Fruit fly (Drosophila melanogaster) whole organism, embryonic: ENCODE measurements around the gene PpD6.

Source experiments
- Bgb ChIP-seq: fragments of 200-800 bp; sonication (Bioruptor generic); IDR thresholded peaks from 2 replicates; pipeline ENCODE4 v1.3.6; 2022; ENCODE audit warnings: missing biosample characterization, missing genetic modification characterization; ENCODE audit not compliant: partially characterized antibody
- CG10543 ChIP-seq: fragments of 200-800 bp; sonication (Bioruptor generic); optimal IDR thresholded peaks from 3 replicates; lab custom pipeline; 2017; ENCODE audit warnings: missing biosample characterization, mild to moderate bottlenecking, missing genetic modification characterization, moderate library complexity
- CG11695 ChIP-seq: fragments of 200-800 bp; sonication (Bioruptor generic); IDR thresholded peaks from 3 replicates; pipeline ENCODE4 v1.3.6; 2022; ENCODE audit warnings: missing biosample characterization, missing genetic modification characterization
- CG11723 ChIP-seq: fragments of 200-800 bp; sonication (Bioruptor generic); optimal IDR thresholded peaks from 2 replicates; lab custom pipeline; 2017; ENCODE audit warnings: missing biosample characterization, mild to moderate bottlenecking, missing genetic modification characterization
- CG12071 ChIP-seq: fragments of 200-800 bp; sonication (Bioruptor generic); optimal IDR thresholded peaks from 3 replicates; lab custom pipeline; 2018; ENCODE audit warnings: missing biosample characterization, mild to moderate bottlenecking, missing genetic modification characterization
- CG13123 ChIP-seq: fragments of 200-800 bp; sonication (Bioruptor generic); optimal IDR thresholded peaks from 2 replicates; lab custom pipeline; 2016; ENCODE audit warnings: missing biosample characterization, missing genetic modification characterization
- CG1529 ChIP-seq: fragments of 200-800 bp; sonication (Bioruptor generic); optimal IDR thresholded peaks from 3 replicates; lab custom pipeline; 2018; ENCODE audit warnings: missing biosample characterization, missing genetic modification characterization
- CG15479 ChIP-seq: fragments of 200-800 bp; sonication (Bioruptor generic); optimal IDR thresholded peaks from 3 replicates; lab custom pipeline; 2019; ENCODE audit warnings: missing biosample characterization, mild to moderate bottlenecking, missing genetic modification characterization, moderate library complexity
- CG17359 ChIP-seq: fragments of 200-800 bp; sonication (Bioruptor generic); optimal IDR thresholded peaks from 3 replicates; lab custom pipeline; 2018; ENCODE audit warnings: missing biosample characterization, mild to moderate bottlenecking, missing genetic modification characterization, moderate library complexity
- CG17385 ChIP-seq: fragments of 200-800 bp; sonication (Bioruptor generic); optimal IDR thresholded peaks from 3 replicates; lab custom pipeline; 2018; ENCODE audit warnings: missing biosample characterization, mild to moderate bottlenecking, missing genetic modification characterization
- CG17568 ChIP-seq: fragments of 200-800 bp; sonication (Bioruptor generic); optimal IDR thresholded peaks from 2 replicates; lab custom pipeline; 2018; ENCODE audit warnings: missing biosample characterization, mild to moderate bottlenecking, missing genetic modification characterization, moderate library complexity
- CG2875 ChIP-seq: fragments of 200-800 bp; sonication (Bioruptor generic); optimal IDR thresholded peaks from 2 replicates; lab custom pipeline; 2017; ENCODE audit warnings: missing biosample characterization, mild to moderate bottlenecking, missing genetic modification characterization, missing genetic modification reagents
- CG3726 ChIP-seq: fragments of 200-800 bp; sonication (Bioruptor generic); IDR thresholded peaks from 3 replicates; pipeline ENCODE4, ENCODE4 v1.3.6; 2022; ENCODE audit warnings: missing biosample characterization, missing genetic modification characterization
- CG4424 ChIP-seq: fragments of 200-800 bp; sonication (Bioruptor generic); optimal IDR thresholded peaks from 3 replicates; lab custom pipeline; 2016; ENCODE audit warnings: missing biosample characterization, missing genetic modification characterization
- CG6272 ChIP-seq: fragments of 200-800 bp; sonication (Bioruptor generic); IDR thresholded peaks from 2 replicates; pipeline ENCODE4 v1.3.6; 2022; ENCODE audit warnings: missing biosample characterization, missing genetic modification characterization
- CG8089 ChIP-seq: fragments of 200-800 bp; sonication (Bioruptor generic); optimal IDR thresholded peaks from 3 replicates; lab custom pipeline; 2016; ENCODE audit warnings: missing biosample characterization, missing genetic modification characterization
- CG9609 ChIP-seq: fragments of 200-800 bp; sonication (Bioruptor generic); optimal IDR thresholded peaks from 3 replicates; lab custom pipeline; 2016; ENCODE audit warnings: missing biosample characterization, missing genetic modification characterization
- Deaf1 ChIP-seq: fragments of 200-800 bp; optimal IDR thresholded peaks from 3 replicates; lab custom pipeline; 2019; ENCODE audit warnings: missing biosample characterization, mild to moderate bottlenecking, missing genetic modification characterization, moderate library complexity
- Dip2 ChIP-seq: fragments of 200-800 bp; sonication (Bioruptor generic); IDR thresholded peaks from 2 replicates; pipeline ENCODE4 v1.3.6; 2022; ENCODE audit warnings: missing biosample characterization, missing genetic modification characterization
- Fer2 ChIP-seq: fragments of 200-800 bp; sonication (Bioruptor generic); optimal IDR thresholded peaks from 2 replicates; lab custom pipeline; 2018; ENCODE audit warnings: missing biosample characterization, mild to moderate bottlenecking, missing genetic modification characterization, moderate library complexity
- Gsc ChIP-seq: fragments of 200-800 bp; sonication (Bioruptor generic); IDR thresholded peaks from 2 replicates; pipeline ENCODE4 v1.3.6; 2022; ENCODE audit warnings: missing biosample characterization, missing genetic modification characterization
- Hand ChIP-seq: fragments of 200-800 bp; sonication (Bioruptor generic); optimal IDR thresholded peaks from 2 replicates; lab custom pipeline; 2017; ENCODE audit warnings: mild to moderate bottlenecking, missing biosample characterization, missing genetic modification reagents, missing genetic modification characterization
- Hr39 ChIP-seq: fragments of >200 bp; optimal IDR thresholded peaks from 2 replicates; lab custom pipeline; 2017
- Jarid2 ChIP-seq: fragments of 200-800 bp; sonication (Bioruptor generic); optimal IDR thresholded peaks from 3 replicates; lab custom pipeline; 2017; ENCODE audit warnings: mild to moderate bottlenecking, missing biosample characterization, missing genetic modification reagents, missing genetic modification characterization
- Mad ChIP-seq: fragments of 200-800 bp; sonication (Bioruptor generic); optimal IDR thresholded peaks from 2 replicates; lab custom pipeline; 2016; ENCODE audit warnings: missing biosample characterization, missing genetic modification characterization
- Side ChIP-seq: fragments of 200-800 bp; sonication (Bioruptor generic); optimal IDR thresholded peaks from 2 replicates; lab custom pipeline; 2016; ENCODE audit warnings: missing biosample characterization, missing genetic modification characterization
- Stat92E ChIP-seq, 3 experiments: fragments of >200 bp in 2 of 3; fragments of 200-800 bp in 1 of 3; sonication (Bioruptor generic) in 1 of 3; optimal IDR thresholded peaks; 2 replicates each; lab custom pipeline; 2017 to 2019; ENCODE audit warnings: missing biosample characterization in 3 of 3, missing genetic modification characterization in 3 of 3, mild to moderate bottlenecking in 1 of 3, moderate library complexity in 1 of 3
- ash1 ChIP-seq: fragments of 200-800 bp; sonication (Bioruptor generic); optimal IDR thresholded peaks from 2 replicates; lab custom pipeline; 2018; ENCODE audit warnings: missing biosample characterization, mild to moderate bottlenecking, missing genetic modification characterization
- cg ChIP-seq: fragments of 200-800 bp; sonication (Bioruptor generic); optimal IDR thresholded peaks from 3 replicates; lab custom pipeline; 2019; ENCODE audit warnings: missing biosample characterization, mild to moderate bottlenecking, missing genetic modification characterization, moderate library complexity
- crc ChIP-seq: fragments of 200-800 bp; sonication (Bioruptor generic); optimal IDR thresholded peaks from 2 replicates; lab custom pipeline; 2016; ENCODE audit warnings: missing biosample characterization, missing genetic modification characterization
- disco-r ChIP-seq: fragments of 200-800 bp; sonication (Bioruptor generic); optimal IDR thresholded peaks from 2 replicates; lab custom pipeline; 2016; ENCODE audit warnings: missing biosample characterization, missing genetic modification characterization
- emc ChIP-seq: fragments of 200-800 bp; sonication (Bioruptor generic); optimal IDR thresholded peaks from 2 replicates; lab custom pipeline; 2016; ENCODE audit warnings: missing biosample characterization, missing genetic modification characterization
- gro ChIP-seq: fragments of 200-800 bp; sonication (Bioruptor generic); optimal IDR thresholded peaks from 2 replicates; lab custom pipeline; 2016; ENCODE audit warnings: missing biosample characterization, missing genetic modification characterization
- ind ChIP-seq: fragments of 200-800 bp; sonication (Bioruptor generic); optimal IDR thresholded peaks from 3 replicates; lab custom pipeline; 2016; ENCODE audit warnings: missing biosample characterization, missing genetic modification characterization
- kay ChIP-seq: fragments of 200-800 bp; sonication (Bioruptor generic); optimal IDR thresholded peaks from 2 replicates; lab custom pipeline; 2016; ENCODE audit warnings: missing biosample characterization, missing genetic modification characterization
- lilli ChIP-seq: fragments of 200-800 bp; sonication (Bioruptor generic); optimal IDR thresholded peaks from 3 replicates; lab custom pipeline; 2016; ENCODE audit warnings: missing biosample characterization, missing genetic modification characterization
- lmd ChIP-seq: fragments of 200-800 bp; sonication (Bioruptor generic); IDR thresholded peaks from 2 replicates; pipeline ENCODE4 v1.3.6; 2022; ENCODE audit warnings: missing biosample characterization, missing genetic modification characterization
- lola ChIP-seq, 3 experiments: fragments of >200 bp in 2 of 3; fragments of 200-800 bp in 1 of 3; sonication (Bioruptor generic) in 1 of 3; optimal IDR thresholded peaks; 2 replicates each; lab custom pipeline; 2017 to 2019; ENCODE audit warnings: missing biosample characterization in 3 of 3, missing genetic modification characterization in 3 of 3, mild to moderate bottlenecking in 1 of 3, moderate library complexity in 1 of 3
- pho ChIP-seq: fragments of 200-800 bp; sonication (Bioruptor generic); optimal IDR thresholded peaks from 2 replicates; lab custom pipeline; 2016; ENCODE audit warnings: missing biosample characterization, missing genetic modification characterization
- phol ChIP-seq: fragments of 200-800 bp; sonication (Bioruptor generic); optimal IDR thresholded peaks from 3 replicates; lab custom pipeline; 2018; ENCODE audit warnings: missing biosample characterization, mild to moderate bottlenecking, missing genetic modification characterization, moderate library complexity
- psq ChIP-seq: fragments of 200-800 bp; sonication (Bioruptor generic); optimal IDR thresholded peaks from 2 replicates; lab custom pipeline; 2017; ENCODE audit warnings: missing biosample characterization, missing genetic modification characterization
- sob ChIP-seq: fragments of 200-800 bp; sonication (Bioruptor generic); IDR thresholded peaks from 2 replicates; pipeline ENCODE4 v1.3.6; 2022; ENCODE audit warnings: missing biosample characterization, missing genetic modification characterization
- sqz ChIP-seq: fragments of 200-800 bp; sonication (Bioruptor generic); optimal IDR thresholded peaks from 3 replicates; lab custom pipeline; 2018; ENCODE audit warnings: missing biosample characterization, mild to moderate bottlenecking, missing genetic modification characterization
- sug ChIP-seq: fragments of 200-800 bp; optimal IDR thresholded peaks from 2 replicates; lab custom pipeline; 2019; ENCODE audit warnings: missing biosample characterization, mild to moderate bottlenecking, missing genetic modification characterization, moderate library complexity
- usp ChIP-seq: fragments of >200 bp; optimal IDR thresholded peaks from 2 replicates; lab custom pipeline; 2017; ENCODE audit warnings: missing biosample characterization, missing genetic modification characterization

The PpD6 gene

DNA sequence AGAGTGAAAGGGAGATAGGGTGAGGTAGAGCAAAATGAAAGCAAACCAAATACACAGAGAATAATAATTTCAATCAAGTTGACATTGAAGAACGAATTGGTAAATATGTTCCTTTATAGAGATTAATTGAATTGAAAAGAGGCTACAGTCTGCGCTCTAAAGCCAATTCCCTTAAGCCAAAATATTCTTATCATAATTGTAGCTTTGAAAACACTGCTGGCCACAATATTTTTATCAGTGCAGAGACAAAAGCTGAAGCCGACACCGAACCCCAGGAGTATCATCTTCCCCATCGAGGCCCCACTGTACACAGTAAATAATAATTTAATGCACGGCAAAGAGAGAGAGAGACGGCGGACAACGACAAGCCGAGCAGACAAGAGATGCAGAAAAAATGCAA lies 3.6 kb upstream of the PpD6 start (continued):
- TF ChIP-seq ind (GFP tag; lab: Kevin White, UChicago) (peak; percentile 10), lmd (GFP tag; lab: Robert Waterston, UW) (no peak), sug (no peak), lilli (GFP tag; lab: Kevin White, UChicago) (peak; percentile 6), Hr39 (no peak), Deaf1 (tag; lab: Kevin White, UChicago) (no peak), CG12071 (no peak), Bgb (no peak), Stat92E (GFP tag; optimal IDR thresholded peaks at IDR 0.05; lab: Kevin White, UChicago) (no peak), phol (tag; lab: Kevin White, UChicago) (peak; percentile 52), CG11695 (GFP tag; lab: Robert Waterston, UW) (no peak), sqz (GFP tag; lab: Kevin White, UChicago) (no peak), CG2875 (GFP tag; lab: Kevin White, UChicago) (no peak), CG10543 (GFP tag; lab: Kevin White, UChicago) (no peak), ash1 (GFP tag; lab: Kevin White, UChicago) (no peak), CG17359 (tag; lab: Kevin White, UChicago) (peak; percentile 33), CG1529 (GFP tag; lab: Kevin White, UChicago) (no peak), emc (GFP tag; lab: Kevin White, UChicago) (no peak), kay (GFP tag; lab: Kevin White, UChicago) (no peak), Fer2 (tag; lab: Kevin White, UChicago) (no peak), psq (no peak), cg (GFP tag; lab: Kevin White, UChicago) (no peak), CG4424 (peak; percentile 44), CG11723 (no peak), sob (GFP tag; lab: Robert Waterston, UW) (no peak), Mad (GFP tag; lab: Kevin White, UChicago) (peak; percentile 48), usp (GFP tag; lab: Kevin White, UChicago) (no peak), pho (GFP tag; lab: Kevin White, UChicago) (no peak), CG6272 (no peak), CG13123 (GFP tag; lab: Kevin White, UChicago) (no peak), disco-r (GFP tag; lab: Kevin White, UChicago) (no peak), Hand (GFP tag; lab: Kevin White, UChicago) (no peak), Jarid2 (GFP tag; lab: Kevin White, UChicago) (no peak), lola (GFP tag; optimal IDR thresholded peaks at IDR 0.05; lab: Kevin White, UChicago) (peak in 1 of 3 experiments; percentile 1), CG9609 (no peak), Gsc (GFP tag; lab: Robert Waterston, UW) (no peak), Side (GFP tag; lab: Kevin White, UChicago) (no peak), gro (GFP tag; lab: Kevin White, UChicago) (no peak), CG3726 (no peak), CG8089 (GFP tag; lab: Kevin White, UChicago) (no peak), Dip2 (GFP tag; lab: Robert Waterston, UW) (no peak), crc (no peak), CG17568 (GFP tag; lab: Kevin White, UChicago) (no peak), CG15479 (no peak), CG17385 (GFP tag; lab: Kevin White, UChicago) (no peak)
